Fruit fly (Drosophila melanogaster) S2 (cell line): ENCODE measurements around the gene CG10252.

Experiments
- CG8478 ChIP-seq: fragments of >200 bp; optimal IDR thresholded peaks from 2 replicates; lab custom pipeline; 2018
- CTCF ChIP-seq, 2 experiments: fragments of >200 bp; optimal IDR thresholded peaks; 2 replicates each; lab custom pipeline; 2018

The CG10252 gene

dm6 chr3R:23702461-23702860, 6.4 kb upstream of the CG10252 start, which contains the start of gene Qsox4:
Qsox4 (plus strand) TSS chr3R:23702761.
- TF ChIP-seq CTCF (optimal IDR thresholded peaks at IDR 0.05; lab: Kevin White, UChicago) (no peak), CG8478 (lab: Kevin White, UChicago) (no peak)

DNA sequence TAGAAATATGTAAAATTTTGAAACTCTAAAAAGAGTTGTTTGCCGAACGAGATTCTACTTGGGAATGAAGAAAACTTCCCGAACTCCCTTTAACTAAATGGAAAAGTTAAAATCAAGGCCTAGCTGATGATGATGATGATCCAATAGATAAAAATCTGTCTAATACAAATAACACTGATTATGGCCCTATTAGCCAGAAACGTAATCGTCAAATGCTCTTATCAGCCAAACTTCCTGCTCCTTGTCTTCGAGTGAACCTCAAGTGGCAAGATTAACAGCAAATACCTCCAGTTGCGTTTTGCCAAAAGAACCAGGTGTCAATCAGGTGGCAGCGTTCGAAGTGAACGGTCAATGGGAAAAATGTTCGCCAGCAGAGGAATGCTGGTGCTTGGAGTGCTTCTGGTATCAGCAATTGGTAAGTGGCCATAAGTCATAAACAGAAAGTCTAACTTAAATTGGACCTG, 4.3 kb upstream of the CG10252 start, which contains the start of the genes CG31468 and Gba1a:
Gene CG31468, minus strand, starts transcription at position 51 of the 464 bp plus-strand sequence.
Gene Gba1a, plus strand, starts transcription at position 318 of the 464 bp plus-strand sequence.
- TF ChIP-seq CG8478 (lab: Kevin White, UChicago) (no peak), CTCF (optimal IDR thresholded peaks at IDR 0.05; lab: Kevin White, UChicago) (no peak)

DNA sequence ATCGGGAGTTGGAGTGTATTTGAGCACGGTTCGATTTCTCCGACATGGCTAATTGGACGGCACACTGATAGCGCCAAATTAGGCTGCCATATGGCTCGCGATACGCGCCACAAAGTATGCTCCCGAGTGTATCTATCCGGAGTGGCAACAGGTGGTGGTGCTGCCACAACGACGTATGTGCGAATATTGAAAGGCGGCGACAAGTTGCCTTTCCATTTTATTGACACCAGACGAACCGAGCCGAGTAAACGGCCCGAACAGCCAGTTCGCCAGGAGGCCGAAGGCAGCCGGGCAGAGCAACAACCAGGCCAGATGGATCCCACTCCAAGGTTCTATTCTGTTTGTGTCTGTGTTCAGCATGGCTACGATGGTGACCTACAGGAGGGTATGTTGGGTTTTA, 2.8 kb upstream of the CG10252 start, which contains the start of gene prt:
Gene prt, minus strand, starts transcription at position 193 of the 400 bp plus-strand sequence.
- TF ChIP-seq CTCF (optimal IDR thresholded peaks at IDR 0.05; lab: Kevin White, UChicago) (no peak), CG8478 (lab: Kevin White, UChicago) (no peak)

- TF ChIP-seq CTCF (optimal IDR thresholded peaks at IDR 0.05; lab: Kevin White, UChicago) (peak; percentile 22 to 62), CG8478 (lab: Kevin White, UChicago) (no peak)
Observed at dm6 chr3R:23694579-23695033, 1.4 kb downstream of the CG10252 start, which contains the start of gene CG10254. CG10254 (minus strand) TSS chr3R:23694983.

DNA sequence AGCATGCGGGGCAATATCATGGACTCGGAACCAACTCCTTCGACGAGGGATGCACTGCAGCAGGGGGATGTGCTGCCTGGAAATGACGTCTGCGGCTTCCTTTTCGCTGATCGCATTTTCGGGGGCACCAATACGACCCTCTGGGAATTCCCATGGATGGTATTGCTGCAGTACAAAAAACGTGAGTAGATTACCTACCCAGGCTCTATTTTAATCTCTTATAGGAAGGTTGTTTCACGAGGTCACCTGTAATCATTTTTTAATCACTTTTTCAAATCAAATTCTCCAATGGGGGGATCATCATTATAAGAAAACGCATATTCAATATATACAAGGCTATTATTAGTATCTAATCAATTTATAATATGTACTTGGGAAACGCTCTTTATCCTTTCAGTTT, 9.1 kb downstream of the CG10252 start:
- no peak for TF ChIP-seq CG8478 (lab: Kevin White, UChicago)
- no peak for TF ChIP-seq CTCF (optimal IDR thresholded peaks at IDR 0.05; lab: Kevin White, UChicago)

DNA sequence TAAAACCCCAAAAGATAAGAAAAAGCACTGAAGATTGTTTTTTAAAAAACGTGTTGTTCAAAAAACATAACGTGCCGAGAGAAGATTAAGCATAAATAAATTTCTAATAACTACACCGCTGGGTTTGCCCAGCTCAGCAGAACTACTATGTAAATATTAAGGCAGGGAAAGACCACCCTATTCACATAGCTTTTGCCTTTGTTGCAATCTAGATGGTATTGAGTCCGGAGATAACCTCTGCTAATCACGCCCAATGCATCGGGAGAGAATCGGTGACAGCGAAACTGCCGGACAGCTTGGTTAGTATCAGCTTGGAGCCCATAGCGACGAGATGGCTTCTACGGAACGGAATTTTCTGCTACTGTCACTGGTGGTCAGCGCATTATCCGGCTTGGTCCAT, 10.1 kb downstream of the CG10252 start, which contains the start of gene SPE:
Gene SPE, plus strand, starts transcription at position 301 of the 400 bp plus-strand sequence.
- TF ChIP-seq CG8478 (lab: Kevin White, UChicago) (no peak), CTCF (optimal IDR thresholded peaks at IDR 0.05; lab: Kevin White, UChicago) (no peak)

DNA sequence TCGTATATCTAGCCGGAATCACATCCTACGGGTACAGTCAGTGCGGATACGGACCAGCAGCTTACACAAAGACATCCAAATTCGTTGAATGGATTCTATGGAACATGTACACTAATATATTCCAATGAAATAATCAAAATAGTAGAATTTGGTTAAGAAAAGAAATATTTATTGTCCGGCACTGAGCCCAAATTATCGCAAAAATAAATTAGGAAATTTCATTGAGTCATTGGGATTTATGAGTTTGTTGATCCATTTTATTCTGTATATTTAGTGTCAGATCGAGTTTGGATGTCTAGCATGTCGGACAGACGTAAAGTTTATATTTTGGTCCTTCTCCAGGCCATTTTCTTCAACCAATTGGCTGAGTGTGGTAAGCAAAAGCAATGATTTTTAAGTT, 12.3 kb downstream of the CG10252 start, which contains the start of gene CG18754:
Gene CG18754, plus strand, starts transcription at position 301 of the 400 bp plus-strand sequence.
- TF ChIP-seq CG8478 (lab: Kevin White, UChicago), result no peak
- no peak for TF ChIP-seq CTCF (optimal IDR thresholded peaks at IDR 0.05; lab: Kevin White, UChicago)

DNA sequence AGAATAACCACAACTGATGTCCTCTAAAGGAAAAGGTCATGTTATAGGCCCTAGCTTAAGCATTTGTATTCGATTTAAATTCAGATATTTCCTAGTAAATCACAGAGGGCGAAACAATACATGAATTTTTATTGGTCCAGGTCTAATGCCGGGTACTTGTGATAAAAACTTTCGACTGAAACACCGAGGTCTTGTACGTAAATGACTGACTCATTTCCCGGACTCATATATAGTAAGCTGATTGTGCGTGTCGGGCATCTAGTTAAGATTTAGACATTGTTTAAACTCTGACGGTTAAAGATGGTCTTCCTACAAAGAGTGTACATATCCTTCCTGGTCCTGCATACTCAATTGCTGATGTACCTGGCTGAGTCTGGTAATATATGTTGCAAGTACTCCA, 13.8 kb downstream of the CG10252 start, which contains the start of gene CG16710:
Gene CG16710, plus strand, starts transcription at position 301 of the 400 bp plus-strand sequence.
- TF ChIP-seq CTCF (optimal IDR thresholded peaks at IDR 0.05; lab: Kevin White, UChicago) (no peak), CG8478 (lab: Kevin White, UChicago) (no peak)

dm6 chr3R:23679911-23680336, 16.1 kb downstream of the CG10252 start, which contains the start of gene eIF3d1:
eIF3d1 (plus strand) TSS chr3R:23680039.
- TF ChIP-seq CG8478 (lab: Kevin White, UChicago) (no peak), CTCF (optimal IDR thresholded peaks at IDR 0.05; lab: Kevin White, UChicago) (peak; percentile 95 to 96)

- no peak for TF ChIP-seq CG8478 (lab: Kevin White, UChicago)
- TF ChIP-seq CTCF (optimal IDR thresholded peaks at IDR 0.05; lab: Kevin White, UChicago), result no peak
Observed at dm6 chr3R:23678349-23679193, 17.5 kb downstream of the CG10252 start, which contains the start of gene GILT2. GILT2 (plus strand) TSS chr3R:23678895.

DNA sequence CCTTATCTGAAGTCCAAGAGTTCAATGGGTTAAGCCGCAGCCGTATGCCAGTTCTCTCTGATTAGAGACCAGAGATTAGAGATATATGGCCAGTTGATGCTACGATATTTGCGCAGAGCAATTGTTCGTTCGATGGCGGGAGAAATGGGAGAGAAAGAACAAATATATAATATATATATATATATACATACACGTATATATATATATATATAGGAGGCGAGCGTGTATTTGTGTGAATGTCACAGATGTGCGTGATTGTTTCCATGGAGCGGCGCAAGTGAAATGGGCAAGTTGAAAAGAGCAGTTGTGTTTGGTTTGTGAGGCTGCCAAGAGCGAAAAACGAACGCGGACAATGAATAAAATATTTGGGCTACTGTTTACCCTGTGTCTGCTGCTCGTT, 19.0 kb downstream of the CG10252 start, which contains the start of gene GILT3:
Gene GILT3, plus strand, starts transcription at position 301 of the 400 bp plus-strand sequence.
- TF ChIP-seq CTCF (optimal IDR thresholded peaks at IDR 0.05; lab: Kevin White, UChicago) (no peak), CG8478 (lab: Kevin White, UChicago) (no peak)

- no peak for TF ChIP-seq CTCF (optimal IDR thresholded peaks at IDR 0.05; lab: Kevin White, UChicago)
- TF ChIP-seq CG8478 (lab: Kevin White, UChicago), result no peak
Observed at dm6 chr3R:23675646-23676045, 20.4 kb downstream of the CG10252 start.

- TF ChIP-seq CTCF (optimal IDR thresholded peaks at IDR 0.05; lab: Kevin White, UChicago), result no peak
- TF ChIP-seq CG8478 (lab: Kevin White, UChicago), result no peak
Observed at dm6 chr3R:23674369-23674768, 21.7 kb downstream of the CG10252 start.

DNA sequence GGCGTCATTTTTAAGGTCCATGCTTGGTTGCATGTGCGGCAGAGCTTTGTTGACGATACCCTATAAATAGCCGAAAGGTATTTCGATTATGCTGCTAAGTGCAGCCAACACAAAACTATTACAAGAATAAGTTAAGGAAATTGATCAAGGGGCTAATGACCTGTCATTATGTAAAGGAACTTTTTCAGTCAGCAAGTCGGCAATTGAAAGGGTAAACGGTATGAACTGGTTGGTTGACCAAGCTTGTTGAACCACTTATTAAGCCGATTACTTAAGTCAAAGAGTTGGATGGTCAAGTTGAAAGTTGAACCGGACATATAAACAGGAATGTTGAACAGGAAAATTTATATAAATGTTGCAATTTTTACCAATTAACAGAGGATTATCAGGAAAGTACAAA, 23.0 kb downstream of the CG10252 start:
- TF ChIP-seq CTCF (optimal IDR thresholded peaks at IDR 0.05; lab: Kevin White, UChicago) (no peak), CG8478 (lab: Kevin White, UChicago) (no peak)
